Worm (Caenorhabditis elegans): ENCODE results near the gene D1005.10.

Gene D1005.10

ce11 chrX:1446593-1447141 lies 39.3 kb downstream of the D1005.10 start, which contains the start of gene zfp-3:
TSS of gene zfp-3 (minus strand) at chrX:1446643.
- peak; percentile 85 for TF ChIP-seq sox-4 (tag; optimal IDR thresholded peaks at IDR 0.05)
- TF ChIP-seq isw-1 (GFP tag; IDR thresholded peaks at IDR 0.05) = peak; percentile 91
- peak; percentile 94 for TF ChIP-seq nhr-19 (GFP tag; conservative IDR thresholded peaks at IDR 0.05)
- TF ChIP-seq nhr-85 (tag) = peak; percentile 97
- peak; percentile 87 to 98 for TF ChIP-seq mdl-1 (tag; optimal IDR thresholded peaks at IDR 0.05)
- peak; percentile 82 for TF ChIP-seq elt-2 (tag; optimal IDR thresholded peaks at IDR 0.05)
- peak; percentile 42 for TF ChIP-seq zag-1 (tag; optimal IDR thresholded peaks at IDR 0.05)
- TF ChIP-seq dsc-1 (tag; optimal IDR thresholded peaks at IDR 0.05) = peak; percentile 95
- peak; percentile 86 for TF ChIP-seq fkh-10 (GFP tag; optimal IDR thresholded peaks at IDR 0.05)
- TF ChIP-seq hlh-17 (GFP tag; optimal IDR thresholded peaks at IDR 0.05; ENCODE audit: borderline replicate concordance) = no peak
- TF ChIP-seq C16A3.4 (tag; optimal IDR thresholded peaks at IDR 0.05) = peak; percentile 92
- peak; percentile 99 for TF ChIP-seq lin-14 (GFP tag; optimal IDR thresholded peaks at IDR 0.05)
- TF ChIP-seq nhr-12 (tag; optimal IDR thresholded peaks at IDR 0.05) = peak; percentile 5
- TF ChIP-seq tlp-1 (tag; optimal IDR thresholded peaks at IDR 0.05) = no peak
- peak; percentile 54 for TF ChIP-seq pqm-1 (tag; optimal IDR thresholded peaks at IDR 0.05)
- TF ChIP-seq nhr-90 (tag; optimal IDR thresholded peaks at IDR 0.05; ENCODE audit: poor library complexity) = peak; percentile 95
- peak; percentile 91 for TF ChIP-seq grh-1 (GFP tag; IDR thresholded peaks at IDR 0.05)
- peak; percentile 87 for TF ChIP-seq mab-9 (GFP tag; IDR thresholded peaks at IDR 0.05)
- TF ChIP-seq skn-1 (tag; optimal IDR thresholded peaks at IDR 0.05) = peak; percentile 99
- TF ChIP-seq lin-39 (tag; optimal IDR thresholded peaks at IDR 0.05) = peak; percentile 64
- peak; percentile 96 for TF ChIP-seq unc-86 (tag; optimal IDR thresholded peaks at IDR 0.05)
- peak; percentile 72 to 77 (median 73) for TF ChIP-seq dpl-1 (GFP tag; optimal IDR thresholded peaks at IDR 0.05)
- no peak for TF ChIP-seq nhr-84 (tag; optimal IDR thresholded peaks at IDR 0.05)
- TF ChIP-seq ceh-8 (GFP tag; optimal IDR thresholded peaks at IDR 0.05) = peak; percentile 88
- TF ChIP-seq ceh-90 (tag; optimal IDR thresholded peaks at IDR 0.05) = no peak
- peak; percentile 69 for TF ChIP-seq unc-98 (GFP tag; IDR thresholded peaks at IDR 0.05)
- TF ChIP-seq F16B12.6 (tag; optimal IDR thresholded peaks at IDR 0.05) = peak; percentile 96
- peak; percentile 35 for TF ChIP-seq fkh-4 (tag; optimal IDR thresholded peaks at IDR 0.05; ENCODE audit: borderline replicate concordance)
- peak; percentile 58 for TF ChIP-seq vab-15 (tag; optimal IDR thresholded peaks at IDR 0.05)
- TF ChIP-seq ces-1 (GFP tag; optimal IDR thresholded peaks at IDR 0.05) = peak; percentile 16
- no peak for TF ChIP-seq nhr-28 (tag; optimal IDR thresholded peaks at IDR 0.05)
- TF ChIP-seq snpc-4 (tag; optimal IDR thresholded peaks at IDR 0.05) = peak; percentile 84
- TF ChIP-seq blmp-1 (tag; optimal IDR thresholded peaks at IDR 0.05) = peak; percentile 61
- TF ChIP-seq nhr-47 (tag; optimal IDR thresholded peaks at IDR 0.05) = peak; percentile 97
- peak; percentile 99 for TF ChIP-seq snu-23 (GFP tag; optimal IDR thresholded peaks at IDR 0.05)
- peak; percentile 93 for TF ChIP-seq lin-13 (GFP tag; optimal IDR thresholded peaks at IDR 0.05)
- peak; percentile 89 to 93 for TF ChIP-seq lsy-2 (tag; optimal IDR thresholded peaks at IDR 0.05)
- peak; percentile 85 to 96 for TF ChIP-seq efl-1 (optimal IDR thresholded peaks at IDR 0.05)
- peak; percentile 66 to 97 for TF ChIP-seq efl-1 (GFP tag; optimal IDR thresholded peaks at IDR 0.05 in 1 of 2)
- TF ChIP-seq ztf-11 (tag; optimal IDR thresholded peaks at IDR 0.05) = peak in 1 of 2 experiments; percentile 86
- peak; percentile 41 for TF ChIP-seq lin-15B (tag; optimal IDR thresholded peaks at IDR 0.05)
- peak; percentile 89 for TF ChIP-seq lir-3 (tag; optimal IDR thresholded peaks at IDR 0.05; ENCODE audit: poor library complexity)
- TF ChIP-seq nhr-20 (tag; optimal IDR thresholded peaks at IDR 0.05) = peak; percentile 99
- TF ChIP-seq nhr-76 (tag; optimal IDR thresholded peaks at IDR 0.05) = no peak
- peak; percentile 88 for TF ChIP-seq ceh-88 (GFP tag; IDR thresholded peaks at IDR 0.05)
- TF ChIP-seq nhr-237 (tag; optimal IDR thresholded peaks at IDR 0.05) = peak; percentile 81
- TF ChIP-seq nhr-71 (tag; optimal IDR thresholded peaks at IDR 0.05) = peak; percentile 99
- peak; percentile 98 for TF ChIP-seq swsn-7 (tag; optimal IDR thresholded peaks at IDR 0.05)
- no peak for TF ChIP-seq ets-5 (GFP tag; IDR thresholded peaks at IDR 0.05)
- peak in 3 of 6 experiments; percentile 26 to 88 (median 82) for TF ChIP-seq elt-3 (tag; optimal IDR thresholded peaks at IDR 0.05)
- TF ChIP-seq nhr-77 (tag; optimal IDR thresholded peaks at IDR 0.05) = peak; percentile 95
- peak; percentile 86 to 90 for TF ChIP-seq lin-35 (GFP tag; optimal IDR thresholded peaks at IDR 0.05)
